Worm (Caenorhabditis elegans): ENCODE measurements around the gene F59E12.1.

DNA sequence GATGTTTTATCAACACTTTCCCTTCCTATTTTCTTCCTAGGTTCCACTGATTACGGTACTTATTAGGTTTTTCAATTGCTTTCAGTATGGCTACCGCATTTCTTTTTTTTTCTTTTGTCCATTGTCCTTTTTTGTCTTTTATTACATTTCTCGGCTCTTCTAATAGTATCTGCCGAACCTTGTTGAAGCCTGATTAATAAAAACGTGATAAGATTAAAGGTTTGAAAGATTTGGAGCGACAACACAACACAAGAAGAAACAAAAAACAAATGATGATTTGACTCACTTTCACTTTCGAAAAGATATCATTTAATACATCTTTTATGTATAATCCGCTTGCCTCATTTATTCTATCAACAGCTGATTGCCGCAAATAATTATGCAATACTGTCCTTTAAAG, 10.7 kb downstream of the F59E12.1 start, which contains the start of gene C25H3.15:
- TF ChIP-seq nhr-11 (tag; optimal IDR thresholded peaks at IDR 0.05) (no peak), pqm-1 (tag; optimal IDR thresholded peaks at IDR 0.05) (no peak), elt-2 (tag; optimal IDR thresholded peaks at IDR 0.05) (no peak), nhr-28 (tag; optimal IDR thresholded peaks at IDR 0.05) (no peak), mml-1 (tag; optimal IDR thresholded peaks at IDR 0.05) (no peak), ztf-4 (tag; optimal IDR thresholded peaks at IDR 0.05) (no peak), ZK546.5 (tag; optimal IDR thresholded peaks at IDR 0.05) (no peak), nhr-77 (tag; optimal IDR thresholded peaks at IDR 0.05) (no peak), skn-1 (tag; optimal IDR thresholded peaks at IDR 0.05) (no peak), pha-4 (tag; optimal IDR thresholded peaks at IDR 0.05) (no peak), nhr-43 (tag; optimal IDR thresholded peaks at IDR 0.05; ENCODE audit: poor library complexity, severe bottlenecking) (no peak), jun-1 (tag; optimal IDR thresholded peaks at IDR 0.05) (no peak)

Measured in whole organism, L3 larva.